Fruit fly (Drosophila melanogaster): Measurements from ENCODE around the gene CG13829.

- TF ChIP-seq EcR (GFP tag; optimal IDR thresholded peaks at IDR 0.05) (peak; percentile 20), rn (GFP tag; IDR thresholded peaks at IDR 0.05) (no peak)
Measured at dm6 chr3R:23148433-23148832, 12.7 kb downstream of the CG13829 start.

Measured in whole organism, pupa.